Fruit fly (Drosophila melanogaster) ovary, adult (tissue): ENCODE measurements around the gene Hsp26.

Source experiments
- CG17801 ChIP-seq: fragments of 200-800 bp; optimal IDR thresholded peaks from 2 replicates; lab custom pipeline; 2019; ENCODE audit warnings: missing biosample characterization, mild to moderate bottlenecking, missing genetic modification characterization, moderate library complexity; ENCODE audit not compliant: partially characterized antibody

Hsp26 gene

dm6 chr3L:9410030-9410589 is 32.9 kb upstream of the Hsp26 start:
- no peak for TF ChIP-seq CG17801 (GFP tag; lab: Kevin White, UChicago)

DNA sequence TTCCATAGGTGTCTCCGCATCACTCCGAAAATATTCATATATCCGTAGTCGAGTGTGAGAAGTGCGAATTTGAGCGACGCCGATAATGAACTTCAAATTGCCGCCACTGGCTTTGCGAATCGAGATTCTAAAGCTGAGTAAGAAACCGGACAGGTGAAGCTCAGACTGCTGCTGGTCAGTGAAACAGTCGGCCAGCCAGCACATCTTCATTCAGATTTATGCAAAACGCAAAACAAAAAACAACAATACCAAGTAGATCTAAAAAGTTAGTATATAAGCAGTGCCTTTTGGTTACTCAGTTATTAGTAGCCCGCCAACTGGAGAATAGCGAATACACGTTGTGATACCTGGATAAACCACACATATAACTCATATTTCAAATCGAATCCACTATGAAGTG is 27.3 kb upstream of the Hsp26 start, which contains the start of gene Cpr67B:
Gene Cpr67B, plus strand, starts transcription at position 301 of the 400 bp plus-strand sequence.
- TF ChIP-seq CG17801 (GFP tag; lab: Kevin White, UChicago) = no peak

DNA sequence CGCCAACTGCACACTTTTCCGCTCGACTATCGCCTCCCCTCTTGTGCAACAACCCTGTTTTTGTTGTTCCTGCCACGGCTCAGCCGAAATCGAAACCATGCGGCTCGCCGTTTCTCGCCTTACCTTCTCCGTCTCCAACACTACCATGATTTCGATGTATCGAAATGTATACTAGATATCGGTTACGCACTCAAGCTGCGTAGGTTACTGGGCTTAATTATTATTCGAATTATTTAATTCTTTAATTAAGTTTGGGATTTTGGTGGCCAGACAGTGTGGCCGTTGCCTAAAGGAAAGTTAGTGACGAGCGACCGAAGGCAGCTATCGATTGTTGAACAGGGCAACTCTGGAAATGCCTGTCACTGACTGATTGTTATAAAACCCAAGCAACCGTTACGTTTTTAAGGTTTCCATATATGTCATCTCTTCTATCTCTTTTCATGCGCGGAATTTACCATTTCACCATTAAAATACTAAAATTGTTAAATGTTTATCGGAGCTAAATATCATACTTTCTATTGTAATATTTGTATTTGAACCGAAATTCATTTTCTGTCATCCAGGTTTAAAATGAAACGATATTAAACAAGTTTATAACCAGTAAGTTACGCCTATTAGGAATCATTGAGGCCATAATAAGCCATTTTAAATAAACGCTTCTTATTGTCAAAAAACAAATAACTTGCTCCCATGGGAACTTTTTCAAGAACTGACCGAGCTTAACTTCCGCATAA is 25.1 kb upstream of the Hsp26 start, which contains the start of gene eIF4E1:
Gene eIF4E1, minus strand, starts transcription at position 304 of the 734 bp plus-strand sequence.
- no peak for TF ChIP-seq CG17801 (GFP tag; lab: Kevin White, UChicago)

- no peak for TF ChIP-seq CG17801 (GFP tag; lab: Kevin White, UChicago)
Observed at dm6 chr3L:9401354-9402156, 24.3 kb upstream of the Hsp26 start.

DNA sequence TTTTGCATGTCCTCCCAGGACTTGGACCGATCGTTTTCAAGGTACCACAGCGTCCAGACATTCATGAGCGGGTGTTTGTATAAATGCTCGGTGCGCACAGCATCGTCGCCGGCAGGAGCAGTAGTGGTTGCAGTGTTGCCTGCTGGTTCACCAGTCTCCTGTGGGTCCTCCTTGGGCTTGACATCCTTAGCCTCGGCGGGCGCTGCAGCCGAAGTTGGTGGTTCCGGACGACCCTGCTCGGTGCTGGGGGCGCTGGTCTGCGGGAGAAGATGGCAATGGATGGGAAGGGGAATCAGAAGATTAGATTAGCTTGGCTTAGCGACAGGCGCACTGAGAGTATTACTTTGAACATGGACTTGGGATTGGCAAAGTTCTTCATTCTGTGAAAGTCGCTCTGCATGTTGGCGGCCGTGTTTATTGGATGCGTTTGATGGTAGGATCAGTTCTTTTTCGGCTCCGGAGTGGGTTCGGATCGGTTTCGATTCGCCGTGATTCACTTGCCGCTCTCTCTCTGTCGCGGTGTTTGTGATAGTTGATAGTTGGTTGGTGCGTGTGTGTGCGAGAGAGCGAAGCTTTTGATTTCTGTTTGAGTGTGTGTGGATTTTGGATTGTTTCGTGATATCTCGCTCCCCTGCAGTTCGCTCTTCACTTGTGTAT is 23.6 kb upstream of the Hsp26 start:
- no peak for TF ChIP-seq CG17801 (GFP tag; lab: Kevin White, UChicago)

DNA sequence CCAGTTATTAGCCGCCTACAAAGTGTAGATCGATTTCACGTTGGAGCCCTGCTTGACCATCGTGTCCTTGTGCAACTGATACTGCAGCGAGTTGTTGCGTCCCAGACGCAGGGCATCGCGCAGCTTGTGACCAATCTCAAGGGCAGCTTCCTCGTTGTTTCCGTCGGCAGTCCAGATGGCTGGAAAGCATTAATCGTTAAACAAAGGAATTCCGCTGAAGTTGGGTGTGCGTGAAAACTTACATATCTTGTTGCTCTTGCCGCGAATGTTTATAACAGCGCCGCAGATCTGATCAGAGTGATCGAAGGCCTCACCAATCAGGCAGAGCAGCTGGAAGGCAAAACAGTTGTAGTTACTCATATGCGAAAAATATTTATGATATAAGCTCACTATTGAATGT is 22.6 kb upstream of the Hsp26 start:
- no peak for TF ChIP-seq CG17801 (GFP tag; lab: Kevin White, UChicago)

DNA sequence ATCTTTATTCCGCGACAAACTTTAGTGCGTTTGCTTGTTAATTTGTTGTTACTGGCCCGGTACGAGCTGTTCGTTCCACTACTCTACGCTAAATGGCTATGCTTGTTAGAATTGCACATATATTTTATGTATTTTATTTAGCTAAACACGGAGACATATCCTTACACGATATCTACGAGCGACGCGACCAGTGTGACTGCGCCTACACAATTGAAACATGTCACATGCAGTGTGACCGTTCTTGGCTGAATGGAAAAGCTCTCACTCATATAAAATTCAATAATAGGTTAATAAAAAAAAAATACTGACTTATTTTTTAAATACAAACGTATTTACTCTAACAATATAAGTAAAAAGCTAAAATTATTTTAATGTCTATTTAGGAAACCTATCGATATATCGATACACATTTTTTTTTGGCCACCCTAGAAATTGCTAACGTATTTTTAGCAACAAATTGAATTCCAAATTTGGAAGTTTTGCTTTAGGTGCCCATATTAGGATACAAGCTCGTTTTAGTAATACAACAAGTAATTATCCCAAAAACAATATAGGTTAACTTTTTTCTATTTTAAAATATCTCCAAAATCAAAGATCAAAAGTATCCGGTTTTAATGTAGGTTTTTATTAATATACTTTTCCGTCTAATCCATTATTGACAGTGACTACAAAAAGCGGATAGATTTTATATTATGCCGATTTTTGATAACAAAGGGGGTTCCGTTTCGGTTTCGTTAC is 22.0 kb upstream of the Hsp26 start, which contains the start of gene CG4080:
Gene CG4080, minus strand, starts transcription at position 215 of the 738 bp plus-strand sequence.
- TF ChIP-seq CG17801 (GFP tag; lab: Kevin White, UChicago) = peak; percentile 68

dm6 chr3L:9398435-9398981 is 21.3 kb upstream of the Hsp26 start:
- no peak for TF ChIP-seq CG17801 (GFP tag; lab: Kevin White, UChicago)

DNA sequence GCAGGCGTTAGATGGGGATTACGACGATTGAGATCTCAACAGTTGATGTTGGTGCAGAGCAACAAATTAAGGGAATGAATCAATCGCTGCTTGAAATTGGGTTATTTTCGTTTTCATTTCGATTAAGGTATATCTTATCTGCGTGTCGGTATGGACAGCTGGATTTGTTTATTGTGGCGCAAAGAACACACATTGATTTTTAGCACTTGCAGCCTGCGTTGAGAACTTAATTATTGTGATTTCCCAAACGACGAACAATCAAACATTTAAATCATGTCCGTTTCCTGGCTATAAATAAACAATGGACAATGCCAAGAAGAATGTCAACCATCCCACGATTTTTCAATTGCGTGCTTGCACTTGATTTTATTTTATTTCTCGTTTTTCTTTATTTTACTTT is 20.8 kb upstream of the Hsp26 start:
- TF ChIP-seq CG17801 (GFP tag; lab: Kevin White, UChicago) = no peak

DNA sequence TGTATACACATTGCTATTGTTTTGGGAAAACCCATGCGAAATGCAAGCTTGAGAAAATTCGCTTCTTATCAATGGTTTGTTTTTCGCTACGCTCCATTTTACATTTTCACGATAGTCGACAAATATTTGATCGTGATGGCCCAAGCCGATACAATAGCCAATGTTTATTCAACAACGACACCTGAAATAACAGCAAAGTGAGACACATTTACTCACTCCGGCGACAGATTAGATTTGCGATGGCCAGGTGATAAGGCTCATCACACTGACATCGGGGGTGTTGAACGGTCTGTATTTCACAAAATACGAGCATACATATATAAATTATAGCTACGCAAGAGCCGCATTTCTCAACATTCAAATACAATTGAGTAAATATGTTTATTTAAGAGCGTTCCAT is 19.9 kb upstream of the Hsp26 start:
- TF ChIP-seq CG17801 (GFP tag; lab: Kevin White, UChicago) = peak; percentile 58

dm6 chr3L:9396704-9397103 is 19.5 kb upstream of the Hsp26 start:
- TF ChIP-seq CG17801 (GFP tag; lab: Kevin White, UChicago) = no peak

dm6 chr3L:9396038-9396437 is 18.8 kb upstream of the Hsp26 start:
- TF ChIP-seq CG17801 (GFP tag; lab: Kevin White, UChicago) = peak; percentile 11

- TF ChIP-seq CG17801 (GFP tag; lab: Kevin White, UChicago) = no peak
Observed at dm6 chr3L:9391340-9391980, 14.2 kb upstream of the Hsp26 start.
